Fruit fly (Drosophila melanogaster) whole organism, pupa: ENCODE results near the gene Sfxn2.

Experiments
- CG10348 ChIP-seq: fragments of 200-800 bp; sonication (Bioruptor generic); IDR thresholded peaks from 2 replicates; pipeline ENCODE4 v1.3.6; 2022; ENCODE audit warnings: missing biosample characterization, missing genetic modification characterization
- CG12605 ChIP-seq: fragments of 200-800 bp; sonication (Bioruptor generic); IDR thresholded peaks from 2 replicates; pipeline ENCODE4 v1.3.6; 2022; ENCODE audit warnings: missing biosample characterization, missing genetic modification characterization
- CG14655 ChIP-seq: fragments of 200-800 bp; sonication (Bioruptor generic); optimal IDR thresholded peaks from 3 replicates; lab custom pipeline; 2017; ENCODE audit warnings: mild to moderate bottlenecking, missing biosample characterization, missing genetic modification reagents, missing genetic modification characterization
- CG15710 ChIP-seq: fragments of 200-800 bp; sonication (Bioruptor generic); optimal IDR thresholded peaks from 2 replicates; lab custom pipeline; 2018; ENCODE audit warnings: missing biosample characterization, mild to moderate bottlenecking, missing genetic modification characterization, moderate library complexity
- CG17806 ChIP-seq: fragments of 200-800 bp; sonication (Bioruptor generic); optimal IDR thresholded peaks from 2 replicates; lab custom pipeline; 2018; ENCODE audit warnings: missing biosample characterization, mild to moderate bottlenecking, missing genetic modification characterization, moderate library complexity
- CG4496 ChIP-seq: fragments of 200-800 bp; sonication (Bioruptor generic); IDR thresholded peaks from 3 replicates; pipeline ENCODE4 v1.3.6; 2022; ENCODE audit warnings: missing biosample characterization, missing genetic modification characterization
- CG9948 ChIP-seq: fragments of 200-800 bp; sonication (Bioruptor generic); optimal IDR thresholded peaks from 2 replicates; lab custom pipeline; 2018; ENCODE audit warnings: missing biosample characterization, mild to moderate bottlenecking, missing genetic modification characterization, moderate library complexity
- Ets98B ChIP-seq: fragments of 200-800 bp; sonication (Bioruptor generic); IDR thresholded peaks from 2 replicates; pipeline ENCODE4 v1.3.6; 2022; ENCODE audit warnings: missing biosample characterization, missing genetic modification characterization
- Pif1A ChIP-seq: fragments of 200-800 bp; sonication (Bioruptor generic); optimal IDR thresholded peaks from 3 replicates; lab custom pipeline; 2016; ENCODE audit warnings: missing biosample characterization, missing genetic modification characterization
- fd96Ca ChIP-seq: fragments of 200-800 bp; sonication (Bioruptor generic); IDR thresholded peaks from 3 replicates; pipeline ENCODE4 v1.3.6; 2022; ENCODE audit warnings: missing biosample characterization, missing genetic modification characterization
- gl ChIP-seq: fragments of 200-800 bp; sonication (Bioruptor generic); optimal IDR thresholded peaks from 2 replicates; lab custom pipeline; 2018; ENCODE audit warnings: missing biosample characterization, mild to moderate bottlenecking, missing genetic modification characterization

DNA sequence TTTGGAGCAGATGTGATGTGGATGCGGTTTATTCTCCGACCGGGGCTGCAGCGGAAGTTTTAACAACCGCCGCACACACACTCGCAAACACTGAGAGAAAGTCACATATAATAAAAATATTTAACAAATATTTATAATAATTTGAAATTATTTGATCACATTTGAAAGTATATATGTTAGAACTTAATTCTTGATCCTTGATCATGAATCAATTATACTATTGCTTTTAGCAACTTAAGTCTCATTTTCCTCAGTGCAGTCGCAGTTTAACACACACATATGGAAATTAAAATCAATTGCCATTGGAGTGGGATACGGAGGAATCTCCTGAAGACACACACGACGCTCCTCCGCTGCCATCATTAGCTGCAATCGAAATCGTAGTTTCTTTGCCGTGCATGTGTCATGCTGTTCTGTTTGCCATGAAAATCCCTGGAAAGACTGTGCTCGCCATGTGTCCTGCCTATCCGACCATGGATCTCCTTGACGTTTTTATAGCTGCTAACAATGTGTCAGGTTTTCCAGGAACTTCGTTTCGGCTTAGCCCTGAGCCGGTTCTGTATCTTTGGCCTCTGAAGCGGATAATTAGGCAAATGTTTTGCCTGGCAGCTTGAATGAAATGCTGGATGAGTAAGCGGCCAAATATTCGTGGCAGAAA lies 29.7 kb upstream of the Sfxn2 start:
- peak; percentile 35; the same call in 1 of the 2 replicates for TF ChIP-seq CG12605 (GFP tag; lab: Robert Waterston, UW)
- TF ChIP-seq gl (tag; lab: Kevin White, UChicago), result peak; percentile 39
- no peak for TF ChIP-seq Ets98B (GFP tag; lab: Robert Waterston, UW)
- peak; percentile 83 for TF ChIP-seq CG15710
- TF ChIP-seq CG17806 (tag; lab: Kevin White, UChicago), result peak; percentile 81
- TF ChIP-seq CG10348 (GFP tag; lab: Robert Waterston, UW), result no peak
- peak; percentile 77 for TF ChIP-seq CG14655 (GFP tag; lab: Kevin White, UChicago)
- TF ChIP-seq Pif1A, result peak; percentile 74
- peak; percentile 79 for TF ChIP-seq CG9948 (tag; lab: Kevin White, UChicago)
- TF ChIP-seq fd96Ca (GFP tag; lab: Robert Waterston, UW), result no peak
- TF ChIP-seq CG4496 (GFP tag; lab: Robert Waterston, UW), result peak; percentile 35; the same call in 2 of the 3 replicates
